Fruit fly (Drosophila melanogaster) whole organism, embryonic: ENCODE data around the gene CG7378.

Source experiments
- Atf3 ChIP-seq: fragments of 200-800 bp; sonication (Bioruptor generic); optimal IDR thresholded peaks from 3 replicates; lab custom pipeline; 2016; ENCODE audit warnings: missing biosample characterization, missing genetic modification characterization
- B-H2 ChIP-seq: fragments of 200-800 bp; sonication (Bioruptor generic); optimal IDR thresholded peaks from 2 replicates; lab custom pipeline; 2018; ENCODE audit warnings: missing biosample characterization, mild to moderate bottlenecking, missing genetic modification characterization
- Bteb2 ChIP-seq: fragments of 200-800 bp; sonication (Bioruptor generic); optimal IDR thresholded peaks from 2 replicates; lab custom pipeline; 2016; ENCODE audit warnings: missing biosample characterization, missing genetic modification characterization
- CG1024 ChIP-seq: fragments of 200-800 bp; sonication (Bioruptor generic); IDR thresholded peaks from 2 replicates; pipeline ENCODE4 v1.3.6; 2022; ENCODE audit warnings: missing biosample characterization, missing genetic modification characterization
- CG10267 ChIP-seq: fragments of 200-800 bp; sonication (Bioruptor generic); optimal IDR thresholded peaks from 2 replicates; lab custom pipeline; 2018; ENCODE audit warnings: missing biosample characterization, mild to moderate bottlenecking, missing genetic modification characterization, moderate library complexity
- CG11093 ChIP-seq: fragments of 200-800 bp; sonication (Bioruptor generic); IDR thresholded peaks from 3 replicates; pipeline ENCODE4 v1.3.6; 2022; ENCODE audit warnings: missing biosample characterization, missing genetic modification characterization
- CG12236 ChIP-seq: fragments of 200-800 bp; sonication (Bioruptor generic); optimal IDR thresholded peaks from 2 replicates; lab custom pipeline; 2016; ENCODE audit warnings: missing biosample characterization, missing genetic modification characterization
- CG12744 ChIP-seq: fragments of 200-800 bp; sonication (Bioruptor generic); optimal IDR thresholded peaks from 2 replicates; lab custom pipeline; 2016; ENCODE audit warnings: missing biosample characterization, missing genetic modification characterization
- CG15011 ChIP-seq: fragments of 200-800 bp; sonication (Bioruptor generic); optimal IDR thresholded peaks from 3 replicates; lab custom pipeline; 2018; ENCODE audit warnings: missing biosample characterization, mild to moderate bottlenecking, missing genetic modification characterization
- CG17568 ChIP-seq: fragments of 200-800 bp; sonication (Bioruptor generic); optimal IDR thresholded peaks from 2 replicates; lab custom pipeline; 2018; ENCODE audit warnings: missing biosample characterization, mild to moderate bottlenecking, missing genetic modification characterization, moderate library complexity
- CG17612 ChIP-seq: fragments of 200-800 bp; sonication (Bioruptor generic); IDR thresholded peaks from 2 replicates; pipeline ENCODE4 v1.3.6; 2022; ENCODE audit warnings: missing biosample characterization, missing genetic modification characterization
- CG2116 ChIP-seq: fragments of 200-800 bp; sonication (Bioruptor generic); optimal IDR thresholded peaks from 3 replicates; lab custom pipeline; 2018; ENCODE audit warnings: missing biosample characterization, mild to moderate bottlenecking, missing genetic modification characterization
- CG2202 ChIP-seq: fragments of 200-800 bp; sonication (Bioruptor generic); optimal IDR thresholded peaks from 2 replicates; lab custom pipeline; 2018; ENCODE audit warnings: missing biosample characterization, mild to moderate bottlenecking, missing genetic modification characterization
- CG2712 ChIP-seq: fragments of 200-800 bp; optimal IDR thresholded peaks from 3 replicates; lab custom pipeline; 2019; ENCODE audit warnings: missing biosample characterization, mild to moderate bottlenecking, missing genetic modification characterization, moderate library complexity
- CG3281 ChIP-seq: fragments of 200-800 bp; sonication (Bioruptor generic); optimal IDR thresholded peaks from 3 replicates; lab custom pipeline; 2017; ENCODE audit warnings: missing biosample characterization, mild to moderate bottlenecking, missing genetic modification characterization
- CG4404 ChIP-seq: fragments of 200-800 bp; sonication (Bioruptor generic); IDR thresholded peaks from 2 replicates; pipeline ENCODE4 v1.3.6; 2022; ENCODE audit warnings: missing biosample characterization, missing genetic modification characterization
- CG4617 ChIP-seq: fragments of 200-800 bp; sonication (Bioruptor generic); optimal IDR thresholded peaks from 3 replicates; lab custom pipeline; 2016; ENCODE audit warnings: missing biosample characterization, missing genetic modification characterization, borderline replicate concordance
- CG6854 ChIP-seq: fragments of 200-800 bp; sonication (Bioruptor generic); optimal IDR thresholded peaks from 3 replicates; lab custom pipeline; 2017; ENCODE audit warnings: missing biosample characterization, mild to moderate bottlenecking, missing genetic modification characterization
- CG7372 ChIP-seq: fragments of 200-800 bp; sonication (Bioruptor generic); IDR thresholded peaks from 2 replicates; pipeline ENCODE4 v1.3.6; 2022; ENCODE audit warnings: missing biosample characterization, missing genetic modification characterization
- CG7963 ChIP-seq: fragments of 200-800 bp; sonication (Bioruptor generic); IDR thresholded peaks from 3 replicates; pipeline ENCODE4 v1.3.6; 2022; ENCODE audit warnings: missing biosample characterization, missing genetic modification characterization; ENCODE audit not compliant: partially characterized antibody
- CG8765 ChIP-seq: fragments of 200-800 bp; sonication (Bioruptor generic); IDR thresholded peaks from 2 replicates; pipeline ENCODE4 v1.3.6; 2022; ENCODE audit warnings: missing biosample characterization, missing genetic modification characterization
- D19A ChIP-seq: fragments of 200-800 bp; optimal IDR thresholded peaks from 3 replicates; lab custom pipeline; 2019; ENCODE audit warnings: missing biosample characterization, mild to moderate bottlenecking, missing genetic modification characterization, moderate library complexity
- Deaf1 ChIP-seq: fragments of 200-800 bp; optimal IDR thresholded peaks from 3 replicates; lab custom pipeline; 2019; ENCODE audit warnings: missing biosample characterization, mild to moderate bottlenecking, missing genetic modification characterization, moderate library complexity
- Dip2 ChIP-seq: fragments of 200-800 bp; sonication (Bioruptor generic); IDR thresholded peaks from 2 replicates; pipeline ENCODE4 v1.3.6; 2022; ENCODE audit warnings: missing biosample characterization, missing genetic modification characterization
- Dref ChIP-seq: fragments of 200-800 bp; sonication (Bioruptor generic); IDR thresholded peaks from 2 replicates; pipeline ENCODE4 v1.3.6; 2022; ENCODE audit warnings: missing biosample characterization, missing genetic modification characterization
- Drgx ChIP-seq: fragments of 200-800 bp; sonication (Bioruptor generic); IDR thresholded peaks from 2 replicates; pipeline ENCODE4 v1.3.6; 2022; ENCODE audit warnings: missing biosample characterization, missing genetic modification characterization
- E2f2 ChIP-seq: fragments of 200-800 bp; sonication (Bioruptor generic); IDR thresholded peaks from 2 replicates; pipeline ENCODE4 v1.3.6; 2022; ENCODE audit warnings: missing biosample characterization, missing genetic modification characterization
- Lim3 ChIP-seq: fragments of 200-800 bp; sonication (Bioruptor generic); IDR thresholded peaks from 2 replicates; pipeline ENCODE4 v1.3.6; 2022; ENCODE audit warnings: missing biosample characterization, missing genetic modification characterization
- Mad ChIP-seq: fragments of 200-800 bp; sonication (Bioruptor generic); optimal IDR thresholded peaks from 2 replicates; lab custom pipeline; 2016; ENCODE audit warnings: missing biosample characterization, missing genetic modification characterization
- Max ChIP-seq: fragments of 200-800 bp; sonication (Bioruptor generic); optimal IDR thresholded peaks from 2 replicates; lab custom pipeline; 2016; ENCODE audit warnings: missing biosample characterization, mild to moderate bottlenecking, missing genetic modification characterization
- NfI ChIP-seq: fragments of 200-800 bp; sonication (Bioruptor generic); optimal IDR thresholded peaks from 3 replicates; lab custom pipeline; 2018; ENCODE audit warnings: missing biosample characterization, mild to moderate bottlenecking, missing genetic modification characterization, moderate library complexity
- Poxn ChIP-seq: fragments of 200-800 bp; sonication (Bioruptor generic); IDR thresholded peaks from 2 replicates; pipeline ENCODE4 v1.3.6; 2022; ENCODE audit warnings: missing biosample characterization, missing genetic modification characterization
- Six4 ChIP-seq: fragments of 200-800 bp; sonication (Bioruptor generic); optimal IDR thresholded peaks from 2 replicates; lab custom pipeline; 2016; ENCODE audit warnings: missing biosample characterization, missing genetic modification characterization
- Ssrp ChIP-seq: fragments of 200-800 bp; sonication (Bioruptor generic); optimal IDR thresholded peaks from 2 replicates; lab custom pipeline; 2018; ENCODE audit warnings: missing biosample characterization, mild to moderate bottlenecking, missing genetic modification characterization, moderate library complexity
- abd-A ChIP-seq: fragments of 200-800 bp; sonication (Bioruptor generic); optimal IDR thresholded peaks from 3 replicates; lab custom pipeline; 2019; ENCODE audit warnings: missing biosample characterization, mild to moderate bottlenecking, missing genetic modification characterization, moderate library complexity
- al ChIP-seq: fragments of 200-800 bp; sonication (Bioruptor generic); IDR thresholded peaks from 2 replicates; pipeline ENCODE4 v1.3.6; 2022; ENCODE audit warnings: missing biosample characterization, missing genetic modification characterization
- chif ChIP-seq, 2 experiments: fragments of 200-800 bp; sonication (Bioruptor generic); optimal IDR thresholded peaks; 3 replicates each; lab custom pipeline; 2016; ENCODE audit warnings: missing biosample characterization in 2 of 2, missing genetic modification characterization in 2 of 2
- crol ChIP-seq: fragments of 200-800 bp; sonication (Bioruptor generic); IDR thresholded peaks from 2 replicates; pipeline ENCODE4 v1.3.6; 2022; ENCODE audit warnings: missing biosample characterization, missing genetic modification characterization
- dpn ChIP-seq, 2 experiments: fragments of 200-800 bp; sonication (Bioruptor generic); optimal IDR thresholded peaks; 3 replicates each; lab custom pipeline; 2016; ENCODE audit warnings: missing biosample characterization in 2 of 2, missing genetic modification characterization in 2 of 2
- ems ChIP-seq: fragments of 200-800 bp; sonication (Bioruptor generic); optimal IDR thresholded peaks from 3 replicates; lab custom pipeline; 2016; ENCODE audit warnings: missing biosample characterization, missing genetic modification characterization
- eve ChIP-seq, 2 experiments: fragments of >200 bp; optimal IDR thresholded peaks; 2 replicates each; lab custom pipeline; 2017; ENCODE audit warnings: missing biosample characterization in 2 of 2, missing genetic modification characterization in 2 of 2
- grn ChIP-seq: fragments of 200-800 bp; sonication (Bioruptor generic); optimal IDR thresholded peaks from 3 replicates; lab custom pipeline; 2017; ENCODE audit warnings: missing biosample characterization, missing genetic modification characterization
- h ChIP-seq: fragments of >200 bp; optimal IDR thresholded peaks from 2 replicates; lab custom pipeline; 2017
- insv ChIP-seq, 2 experiments: fragments of 200-800 bp; sonication (Bioruptor generic); optimal IDR thresholded peaks; 3 replicates each; lab custom pipeline; 2016 to 2018; ENCODE audit warnings: missing biosample characterization in 2 of 2, missing genetic modification characterization in 2 of 2
- kay ChIP-seq: fragments of 200-800 bp; sonication (Bioruptor generic); optimal IDR thresholded peaks from 2 replicates; lab custom pipeline; 2016; ENCODE audit warnings: missing biosample characterization, missing genetic modification characterization
- onecut ChIP-seq: fragments of 200-800 bp; sonication (Bioruptor generic); IDR thresholded peaks from 2 replicates; pipeline ENCODE4 v1.3.6; 2022; ENCODE audit warnings: missing biosample characterization, missing genetic modification characterization
- org-1 ChIP-seq: fragments of 200-800 bp; sonication (Bioruptor generic); optimal IDR thresholded peaks from 2 replicates; lab custom pipeline; 2017; ENCODE audit warnings: missing biosample characterization, missing genetic modification characterization
- peb ChIP-seq: fragments of 200-800 bp; sonication (Bioruptor generic); IDR thresholded peaks from 2 replicates; pipeline ENCODE4 v1.3.6; 2022; ENCODE audit warnings: missing biosample characterization, missing genetic modification characterization
- prd ChIP-seq, 3 experiments: fragments of >200 bp in 2 of 3; fragments of 200-800 bp in 1 of 3; sonication (Bioruptor generic) in 1 of 3; optimal IDR thresholded peaks in 2 of 3; IDR thresholded peaks in 1 of 3; 2 replicates in 2 of 3; 3 replicates in 1 of 3; pipeline versions ENCODE4 v1.3.6 to Lab custom; 2017 to 2022; ENCODE audit warnings: missing biosample characterization in 1 of 3, missing genetic modification characterization in 1 of 3
- tin ChIP-seq: fragments of 200-800 bp; sonication (Bioruptor generic); optimal IDR thresholded peaks from 3 replicates; lab custom pipeline; 2016; ENCODE audit warnings: missing biosample characterization, missing genetic modification characterization
- tx ChIP-seq: fragments of 200-800 bp; sonication (Bioruptor generic); optimal IDR thresholded peaks from 2 replicates; lab custom pipeline; 2016; ENCODE audit warnings: missing biosample characterization, missing genetic modification characterization
- unc-4 ChIP-seq: fragments of 200-800 bp; sonication (Bioruptor generic); IDR thresholded peaks from 2 replicates; pipeline ENCODE4 v1.3.6; 2022; ENCODE audit warnings: missing biosample characterization, missing genetic modification characterization; ENCODE audit not compliant: partially characterized antibody
- zen ChIP-seq: fragments of 200-800 bp; sonication (Bioruptor generic); optimal IDR thresholded peaks from 3 replicates; lab custom pipeline; 2018; ENCODE audit warnings: missing biosample characterization, mild to moderate bottlenecking, missing genetic modification characterization, moderate library complexity

The CG7378 gene

DNA sequence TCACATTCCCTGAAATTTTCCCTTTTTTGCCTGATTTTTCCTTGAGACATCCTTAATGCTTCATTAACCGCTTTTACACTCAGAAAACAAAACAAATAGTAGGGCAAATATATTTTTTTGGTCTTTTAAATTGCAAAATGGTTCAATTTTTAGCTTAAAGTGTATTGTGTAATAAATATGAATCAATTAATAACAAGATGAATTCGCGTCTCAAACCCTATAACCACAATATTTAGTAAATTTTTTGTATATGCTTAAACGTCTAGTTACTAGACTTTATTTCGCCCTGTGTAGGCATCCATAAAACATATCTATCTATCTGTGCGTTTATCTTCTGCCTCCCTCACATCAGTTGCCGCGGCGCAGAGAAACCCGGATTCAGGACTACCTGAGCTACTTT, 46.6 kb downstream of the CG7378 start (continued):
- TF ChIP-seq ems (GFP tag; lab: Kevin White, UChicago) (no peak), org-1 (GFP tag; lab: Kevin White, UChicago) (no peak), B-H2 (no peak), Max (GFP tag; lab: Kevin White, UChicago) (no peak), Six4 (GFP tag; lab: Kevin White, UChicago) (no peak), Lim3 (GFP tag; lab: Robert Waterston, UW) (no peak), unc-4 (GFP tag; lab: Robert Waterston, UW) (no peak), CG2116 (no peak), Mad (GFP tag; lab: Kevin White, UChicago) (no peak), Poxn (no peak), CG2712 (tag; lab: Kevin White, UChicago) (peak; percentile 70), Bteb2 (GFP tag; lab: Kevin White, UChicago) (no peak), crol (GFP tag; lab: Robert Waterston, UW) (no peak), CG6854 (no peak), Deaf1 (tag; lab: Kevin White, UChicago) (no peak), CG4404 (GFP tag; lab: Robert Waterston, UW) (peak; percentile 78), E2f2 (GFP tag; lab: Robert Waterston, UW) (no peak), NfI (GFP tag; lab: Kevin White, UChicago) (no peak), kay (no peak), Drgx (GFP tag; lab: Robert Waterston, UW) (no peak), CG11093 (GFP tag; lab: Robert Waterston, UW) (no peak), CG2202 (no peak), al (GFP tag; lab: Robert Waterston, UW) (no peak), D19A (peak; percentile 7), onecut (no peak), peb (GFP tag; lab: Robert Waterston, UW) (no peak), CG15011 (GFP tag; lab: Kevin White, UChicago) (no peak), zen (tag; lab: Kevin White, UChicago) (peak; percentile 98), CG12236 (GFP tag; lab: Kevin White, UChicago) (no peak), insv (GFP tag; optimal IDR thresholded peaks at IDR 0.05; lab: Kevin White, UChicago) (no peak), tin (GFP tag; lab: Kevin White, UChicago) (peak; percentile 27), CG8765 (peak; percentile 56; the same call in 1 of the 2 replicates), grn (GFP tag; lab: Kevin White, UChicago) (peak; percentile 14), dpn (GFP tag; optimal IDR thresholded peaks at IDR 0.05; lab: Kevin White, UChicago) (no peak), CG7963 (GFP tag; lab: Robert Waterston, UW) (no peak), Ssrp (no peak), Atf3 (no peak), CG10267 (peak; percentile 63), Dip2 (no peak), chif (GFP tag; optimal IDR thresholded peaks at IDR 0.05; lab: Kevin White, UChicago) (peak in 1 of 2 experiments; percentile 33), CG7372 (GFP tag; lab: Robert Waterston, UW) (no peak), CG17568 (GFP tag; lab: Kevin White, UChicago) (no peak), CG17612 (no peak), CG4617 (GFP tag; lab: Kevin White, UChicago) (no peak), tx (no peak), abd-A (tag; lab: Kevin White, UChicago) (no peak), prd (optimal IDR thresholded peaks at IDR 0.05; lab: Kevin White, UChicago) (no peak), prd (GFP tag; IDR thresholded peaks at IDR 0.05; lab: Robert Waterston, UW) (peak; percentile 83), CG12744 (GFP tag; lab: Kevin White, UChicago) (no peak), h (no peak), CG1024 (no peak), Dref (GFP tag; lab: Robert Waterston, UW) (no peak), CG3281 (GFP tag; lab: Kevin White, UChicago) (no peak), eve (GFP tag; optimal IDR thresholded peaks at IDR 0.05; lab: Kevin White, UChicago) (peak in 1 of 2 experiments; percentile 69)
